Worm (Caenorhabditis elegans): ENCODE data around the gene asp-13.

Gene asp-13

ce11 chrV:8623754-8624153, 19.2 kb downstream of the asp-13 start, which contains the start of gene F41E6.17:
Gene F41E6.17, plus strand, starts transcription at chrV:8624101.
- TF ChIP-seq hlh-30 (tag; optimal IDR thresholded peaks at IDR 0.05; ENCODE audit: insufficient read depth) (peak; percentile 15), egl-27 (tag; optimal IDR thresholded peaks at IDR 0.05) (no peak)

ce11 chrV:8622314-8622713, 20.7 kb downstream of the asp-13 start, which contains the start of gene F41E6.1:
Gene F41E6.1, plus strand, starts transcription at chrV:8622614.
- TF ChIP-seq madf-5 (GFP tag; IDR thresholded peaks at IDR 0.05) (no peak), unc-62 (GFP tag; optimal IDR thresholded peaks at IDR 0.05 in 1 of 2) (no peak), unc-62 (tag; optimal IDR thresholded peaks at IDR 0.05) (no peak), daf-19 (GFP tag; conservative IDR thresholded peaks at IDR 0.05) (no peak), nhr-76 (tag; optimal IDR thresholded peaks at IDR 0.05) (no peak), php-3 (GFP tag; IDR thresholded peaks at IDR 0.05) (no peak), ztf-7 (tag; optimal IDR thresholded peaks at IDR 0.05) (no peak), hif-1 (tag; optimal IDR thresholded peaks at IDR 0.05) (no peak), zfp-3 (GFP tag; conservative IDR thresholded peaks at IDR 0.05) (no peak), set-16 (GFP tag; IDR thresholded peaks at IDR 0.05) (no peak)

ce11 chrV:8621213-8621612, 21.8 kb downstream of the asp-13 start, which contains the start of gene idpc-2:
Gene idpc-2, minus strand, starts transcription at chrV:8621313.
- TF ChIP-seq F37D6.2 (tag; optimal IDR thresholded peaks at IDR 0.05) (no peak), hmg-1.1 (GFP tag; IDR thresholded peaks at IDR 0.05) (no peak), zip-11 (GFP tag; IDR thresholded peaks at IDR 0.05) (no peak), duxl-1 (tag; optimal IDR thresholded peaks at IDR 0.05; ENCODE audit: poor library complexity) (no peak), spr-3 (GFP tag; optimal IDR thresholded peaks at IDR 0.05) (no peak), ctbp-1 (GFP tag; IDR thresholded peaks at IDR 0.05) (no peak), Y5F2A.4 (GFP tag; optimal IDR thresholded peaks at IDR 0.05) (no peak), nhr-237 (tag; optimal IDR thresholded peaks at IDR 0.05) (no peak), lin-15B (tag; optimal IDR thresholded peaks at IDR 0.05) (no peak), vab-7 (GFP tag; IDR thresholded peaks at IDR 0.05) (no peak), hlh-11 (tag; optimal IDR thresholded peaks at IDR 0.05) (no peak), mxl-3 (GFP tag; optimal IDR thresholded peaks at IDR 0.05) (no peak), skn-1 (tag; optimal IDR thresholded peaks at IDR 0.05) (no peak), lin-39 (tag; optimal IDR thresholded peaks at IDR 0.05) (no peak), mdl-1 (tag; optimal IDR thresholded peaks at IDR 0.05) (no peak), F44E2.7 (GFP tag; IDR thresholded peaks at IDR 0.05) (no peak), dmd-9 (GFP tag; IDR thresholded peaks at IDR 0.05) (no peak), nhr-6 (tag; optimal IDR thresholded peaks at IDR 0.05) (no peak)

- peak; percentile 79 for TF ChIP-seq aha-1 (tag)
- TF ChIP-seq ceh-20 (GFP tag; IDR thresholded peaks at IDR 0.05) = no peak
Observed at ce11 chrV:8618738-8619137, 24.3 kb downstream of the asp-13 start, which contains the start of gene grd-5. Gene grd-5, plus strand, starts transcription at chrV:8619032.

- TF ChIP-seq ama-1 (optimal IDR thresholded peaks at IDR 0.05) = peak; percentile 68
- TF ChIP-seq nhr-11 (tag; optimal IDR thresholded peaks at IDR 0.05) = no peak
- no peak for TF ChIP-seq lin-1 (GFP tag; IDR thresholded peaks at IDR 0.05)
- TF ChIP-seq lin-13 (GFP tag; optimal IDR thresholded peaks at IDR 0.05) = no peak
- TF ChIP-seq lim-7 (GFP tag; IDR thresholded peaks at IDR 0.05) = no peak
- no peak for TF ChIP-seq sdz-12 (GFP tag; optimal IDR thresholded peaks at IDR 0.05)
- TF ChIP-seq ctbp-1 (GFP tag; IDR thresholded peaks at IDR 0.05) = 0 out of 2 replicates have a peak, but pooled peaks have one; percentile 7
- no peak for TF ChIP-seq Y5F2A.4 (GFP tag; optimal IDR thresholded peaks at IDR 0.05)
- peak; percentile 19 for TF ChIP-seq nhr-48 (tag; optimal IDR thresholded peaks at IDR 0.05)
- no peak for TF ChIP-seq spr-3 (GFP tag; optimal IDR thresholded peaks at IDR 0.05)
- no peak for TF ChIP-seq php-3 (GFP tag; IDR thresholded peaks at IDR 0.05)
- no peak for TF ChIP-seq cey-2 (tag; optimal IDR thresholded peaks at IDR 0.05; ENCODE audit: borderline replicate concordance, insufficient read depth)
- TF ChIP-seq zip-11 (GFP tag; IDR thresholded peaks at IDR 0.05) = no peak
- TF ChIP-seq unc-130 (GFP tag; optimal IDR thresholded peaks at IDR 0.05) = no peak
- TF ChIP-seq mdl-1 (tag; optimal IDR thresholded peaks at IDR 0.05) = no peak
- no peak for TF ChIP-seq daf-16 (GFP tag; optimal IDR thresholded peaks at IDR 0.05)
- TF ChIP-seq daf-16 (tag; optimal IDR thresholded peaks at IDR 0.05) = peak; percentile 9
- 0 out of 2 replicates have a peak, but pooled peaks have one; percentile 10 for TF ChIP-seq ceh-44 (GFP tag; IDR thresholded peaks at IDR 0.05)
- no peak for TF ChIP-seq nhr-28 (tag; optimal IDR thresholded peaks at IDR 0.05)
- TF ChIP-seq ceh-62 (tag; optimal IDR thresholded peaks at IDR 0.05) = no peak
Observed at ce11 chrV:8615711-8616110, 27.3 kb downstream of the asp-13 start.
